Worm (Caenorhabditis elegans) whole organism, late embryonic: ENCODE results near the gene T26A5.2.

ENCODE experiments used
- C38D4.7 ChIP-seq: fragments of 200-800 bp; sonication (Bioruptor generic); optimal IDR thresholded peaks from 2 replicates; lab custom pipeline; 2018; ENCODE audit warnings: mild to moderate bottlenecking, missing genetic modification characterization, moderate library complexity, missing compliant biosample characterization
- T23F11.4 ChIP-seq: fragments of 200-800 bp; sonication (Bioruptor generic); optimal IDR thresholded peaks from 2 replicates; lab custom pipeline; 2018; ENCODE audit warnings: mild to moderate bottlenecking, missing genetic modification characterization, missing compliant biosample characterization
- Y22D7AL.16 ChIP-seq: sonication (generic microtip); optimal IDR thresholded peaks from 2 replicates; lab custom pipeline; 2016; ENCODE audit warnings: missing genetic modification characterization, missing compliant biosample characterization
- ceh-2 ChIP-seq: sonication (generic microtip); optimal IDR thresholded peaks from 2 replicates; lab custom pipeline; 2016; ENCODE audit warnings: missing genotype, missing genetic modification characterization, missing compliant biosample characterization
- ceh-24 ChIP-seq: sonication (generic microtip); optimal IDR thresholded peaks from 2 replicates; lab custom pipeline; 2016; ENCODE audit warnings: mild to moderate bottlenecking, missing genetic modification characterization, missing compliant biosample characterization
- eyg-1 ChIP-seq: sonication (generic microtip); optimal IDR thresholded peaks from 2 replicates; lab custom pipeline; 2016; ENCODE audit warnings: missing genotype, missing genetic modification characterization, missing compliant biosample characterization
- hlh-13 ChIP-seq: fragments of 200-800 bp; sonication (Bioruptor generic); optimal IDR thresholded peaks from 2 replicates; lab custom pipeline; 2018; ENCODE audit warnings: mild to moderate bottlenecking, missing genetic modification characterization, missing compliant biosample characterization
- rnt-1 ChIP-seq: sonication (generic microtip); optimal IDR thresholded peaks from 2 replicates; lab custom pipeline; 2016; ENCODE audit warnings: missing genetic modification characterization, missing compliant biosample characterization
- sdc-2 ChIP-seq: sonication (generic microtip); optimal IDR thresholded peaks from 2 replicates; lab custom pipeline; 2016; ENCODE audit warnings: missing genotype, missing genetic modification characterization, missing compliant biosample characterization
- sox-2 ChIP-seq: fragments of 200-800 bp; sonication (Bioruptor generic); IDR thresholded peaks from 2 replicates; pipeline ENCODE4 v1.3.6; 2022; ENCODE audit warnings: missing genetic modification reagents, missing genetic modification characterization, missing compliant biosample characterization
- zip-5 ChIP-seq: sonication (generic microtip); optimal IDR thresholded peaks from 2 replicates; lab custom pipeline; 2016; ENCODE audit warnings: missing genetic modification characterization, missing compliant biosample characterization
- ztf-16 ChIP-seq: sonication (generic microtip); optimal IDR thresholded peaks from 2 replicates; lab custom pipeline; 2017; ENCODE audit warnings: missing genetic modification characterization, missing compliant biosample characterization

The T26A5.2 gene

DNA sequence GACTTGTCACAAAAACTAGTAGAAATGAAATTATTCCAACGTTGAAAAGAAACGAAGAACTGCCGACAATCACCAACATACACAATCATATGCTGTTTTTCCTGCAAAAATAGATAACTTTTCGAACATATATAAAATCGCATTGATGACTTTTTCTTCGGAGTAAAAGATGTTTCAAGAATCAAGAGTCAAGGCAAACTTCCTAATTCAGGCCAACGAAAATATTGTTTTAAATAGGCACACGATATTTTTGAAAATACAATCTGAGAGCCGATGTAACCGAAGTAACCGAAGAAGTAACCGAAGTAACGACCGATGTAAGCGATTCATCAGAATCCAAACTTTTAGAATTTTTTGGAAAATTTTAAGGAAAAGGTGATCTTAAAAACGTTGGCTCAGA lies 52.8 kb downstream of the T26A5.2 start, which contains the start of gene C09E7.10:
TSS of gene C09E7.10 (minus strand) at position 101 of the 400 bp plus-strand sequence.
- TF ChIP-seq hlh-13 (GFP tag; lab: Kevin White, UChicago) (no peak), ztf-16 (tag; lab: Kevin White, UChicago) (no peak), C38D4.7 (GFP tag; lab: Kevin White, UChicago) (no peak), ceh-2 (tag; lab: Kevin White, UChicago) (no peak), ceh-24 (tag; lab: Kevin White, UChicago) (no peak), Y22D7AL.16 (tag; lab: Kevin White, UChicago) (no peak), zip-5 (tag; lab: Kevin White, UChicago) (no peak), sox-2 (no peak), sdc-2 (tag; lab: Kevin White, UChicago) (no peak), eyg-1 (tag; lab: Kevin White, UChicago) (no peak), T23F11.4 (GFP tag; lab: Kevin White, UChicago) (no peak), rnt-1 (tag; lab: Kevin White, UChicago) (no peak)
